Fruit fly (Drosophila melanogaster) whole organism, embryonic: ENCODE data around the gene Nup37.

Experiments
- Aef1 ChIP-seq: fragments of 200-800 bp; sonication (Bioruptor generic); IDR thresholded peaks from 3 replicates; pipeline ENCODE4 v1.3.6; 2022; ENCODE audit warnings: missing biosample characterization, missing genetic modification characterization
- Awh ChIP-seq: fragments of 200-800 bp; sonication (Bioruptor generic); IDR thresholded peaks from 2 replicates; pipeline ENCODE4, ENCODE4 v1.3.6; 2022; ENCODE audit warnings: missing biosample characterization, missing genetic modification characterization
- CG11696 ChIP-seq: fragments of 200-800 bp; sonication (Bioruptor generic); IDR thresholded peaks from 2 replicates; pipeline ENCODE4 v1.3.6; 2022; ENCODE audit warnings: missing biosample characterization, missing genetic modification characterization
- CG13296 ChIP-seq: fragments of 200-800 bp; sonication (Bioruptor generic); optimal IDR thresholded peaks from 3 replicates; lab custom pipeline; 2018; ENCODE audit warnings: missing biosample characterization, mild to moderate bottlenecking, missing genetic modification characterization
- CG14050 ChIP-seq: fragments of 200-800 bp; sonication (Bioruptor generic); IDR thresholded peaks from 3 replicates; pipeline ENCODE4 v1.3.6; 2022; ENCODE audit warnings: missing biosample characterization, missing genetic modification characterization
- CG15073 ChIP-seq: fragments of 200-800 bp; sonication (Bioruptor generic); optimal IDR thresholded peaks from 2 replicates; lab custom pipeline; 2016; ENCODE audit warnings: missing biosample characterization, missing genetic modification characterization
- CG1602 ChIP-seq: fragments of 200-800 bp; sonication (Bioruptor generic); optimal IDR thresholded peaks from 3 replicates; lab custom pipeline; 2016; ENCODE audit warnings: missing biosample characterization, missing genetic modification characterization
- CG1647 ChIP-seq: fragments of 200-800 bp; sonication (Bioruptor generic); optimal IDR thresholded peaks from 3 replicates; lab custom pipeline; 2016; ENCODE audit warnings: missing biosample characterization, missing genetic modification characterization
- CG17359 ChIP-seq: fragments of 200-800 bp; sonication (Bioruptor generic); optimal IDR thresholded peaks from 3 replicates; lab custom pipeline; 2018; ENCODE audit warnings: missing biosample characterization, mild to moderate bottlenecking, missing genetic modification characterization, moderate library complexity
- CG17829 ChIP-seq: fragments of 200-800 bp; optimal IDR thresholded peaks from 2 replicates; lab custom pipeline; 2019; ENCODE audit warnings: missing biosample characterization, mild to moderate bottlenecking, missing genetic modification characterization, moderate library complexity
- CG30431 ChIP-seq: fragments of 200-800 bp; sonication (Bioruptor generic); optimal IDR thresholded peaks from 2 replicates; lab custom pipeline; 2017; ENCODE audit warnings: missing biosample characterization, missing genetic modification characterization
- CG3407 ChIP-seq: fragments of 200-800 bp; sonication (Bioruptor generic); optimal IDR thresholded peaks from 2 replicates; lab custom pipeline; 2018; ENCODE audit warnings: missing biosample characterization, mild to moderate bottlenecking, missing genetic modification characterization
- CG42726 ChIP-seq: fragments of 200-800 bp; sonication (Bioruptor generic); IDR thresholded peaks from 2 replicates; pipeline ENCODE4 v1.3.6; 2022; ENCODE audit warnings: missing biosample characterization, missing genetic modification characterization; ENCODE audit not compliant: partially characterized antibody
- CG4360 ChIP-seq: fragments of 200-800 bp; sonication (Bioruptor generic); IDR thresholded peaks from 2 replicates; pipeline ENCODE4 v1.3.6; 2022; ENCODE audit warnings: missing biosample characterization, missing genetic modification characterization
- CG4424 ChIP-seq: fragments of 200-800 bp; sonication (Bioruptor generic); optimal IDR thresholded peaks from 3 replicates; lab custom pipeline; 2016; ENCODE audit warnings: missing biosample characterization, missing genetic modification characterization
- CG7556 ChIP-seq: fragments of 200-800 bp; sonication (Bioruptor generic); optimal IDR thresholded peaks from 2 replicates; lab custom pipeline; 2017; ENCODE audit warnings: missing biosample characterization, mild to moderate bottlenecking, missing genetic modification characterization
- CG7928 ChIP-seq: fragments of 200-800 bp; sonication (Bioruptor generic); optimal IDR thresholded peaks from 2 replicates; lab custom pipeline; 2017; ENCODE audit warnings: missing biosample characterization, mild to moderate bottlenecking, missing genetic modification characterization
- CG7963 ChIP-seq: fragments of 200-800 bp; sonication (Bioruptor generic); IDR thresholded peaks from 3 replicates; pipeline ENCODE4 v1.3.6; 2022; ENCODE audit warnings: missing biosample characterization, missing genetic modification characterization; ENCODE audit not compliant: partially characterized antibody
- CG8281 ChIP-seq: fragments of 200-800 bp; sonication (Bioruptor generic); optimal IDR thresholded peaks from 2 replicates; lab custom pipeline; 2018; ENCODE audit warnings: missing biosample characterization, mild to moderate bottlenecking, missing genetic modification characterization, moderate library complexity
- Dref ChIP-seq: fragments of 200-800 bp; sonication (Bioruptor generic); IDR thresholded peaks from 2 replicates; pipeline ENCODE4 v1.3.6; 2022; ENCODE audit warnings: missing biosample characterization, missing genetic modification characterization
- GATAe ChIP-seq: fragments of 200-800 bp; sonication (Bioruptor generic); conservative IDR thresholded peaks from 2 replicates; pipeline ENCODE4 v1.3.6; 2022; ENCODE audit warnings: missing biosample characterization, missing genetic modification characterization
- Hand ChIP-seq: fragments of 200-800 bp; sonication (Bioruptor generic); optimal IDR thresholded peaks from 2 replicates; lab custom pipeline; 2017; ENCODE audit warnings: mild to moderate bottlenecking, missing biosample characterization, missing genetic modification reagents, missing genetic modification characterization
- Hey ChIP-seq: fragments of 200-800 bp; sonication (Bioruptor generic); optimal IDR thresholded peaks from 3 replicates; lab custom pipeline; 2018; ENCODE audit warnings: missing biosample characterization, mild to moderate bottlenecking, missing genetic modification characterization
- MESR4 ChIP-seq: fragments of 200-800 bp; sonication (Bioruptor generic); optimal IDR thresholded peaks from 2 replicates; lab custom pipeline; 2018; ENCODE audit warnings: missing biosample characterization, mild to moderate bottlenecking, missing genetic modification characterization, moderate library complexity
- Mad ChIP-seq: fragments of 200-800 bp; sonication (Bioruptor generic); optimal IDR thresholded peaks from 2 replicates; lab custom pipeline; 2016; ENCODE audit warnings: missing biosample characterization, missing genetic modification characterization
- NFAT ChIP-seq: fragments of 200-800 bp; sonication (Bioruptor generic); IDR thresholded peaks from 2 replicates; pipeline ENCODE4 v1.3.6; 2022; ENCODE audit warnings: missing biosample characterization, missing genetic modification characterization
- Ravus ChIP-seq: fragments of 200-800 bp; sonication (Bioruptor generic); IDR thresholded peaks from 2 replicates; pipeline ENCODE4 v1.3.6; 2022; ENCODE audit warnings: missing biosample characterization, missing genetic modification characterization
- Sox102F ChIP-seq: fragments of 200-800 bp; sonication (Bioruptor generic); optimal IDR thresholded peaks from 2 replicates; lab custom pipeline; 2018; ENCODE audit warnings: missing biosample characterization, mild to moderate bottlenecking, missing genetic modification characterization, moderate library complexity
- Spps ChIP-seq: fragments of 200-800 bp; sonication (Bioruptor generic); optimal IDR thresholded peaks from 2 replicates; lab custom pipeline; 2018; ENCODE audit warnings: missing biosample characterization, mild to moderate bottlenecking, missing genetic modification characterization
- Stat92E ChIP-seq, 3 experiments: fragments of >200 bp in 2 of 3; fragments of 200-800 bp in 1 of 3; sonication (Bioruptor generic) in 1 of 3; optimal IDR thresholded peaks; 2 replicates each; lab custom pipeline; 2017 to 2019; ENCODE audit warnings: missing biosample characterization in 3 of 3, missing genetic modification characterization in 3 of 3, mild to moderate bottlenecking in 1 of 3, moderate library complexity in 1 of 3
- ap ChIP-seq: fragments of 200-800 bp; sonication (Bioruptor generic); IDR thresholded peaks from 2 replicates; pipeline ENCODE4 v1.3.6; 2022; ENCODE audit warnings: missing biosample characterization, missing genetic modification characterization
- bsh ChIP-seq, 2 experiments: fragments of 200-800 bp; sonication (Bioruptor generic); optimal IDR thresholded peaks; 2 replicates each; lab custom pipeline; 2017 to 2018; ENCODE audit warnings: mild to moderate bottlenecking in 2 of 2, missing biosample characterization in 2 of 2, missing genetic modification characterization in 2 of 2, moderate library complexity in 1 of 2
- cg ChIP-seq: fragments of 200-800 bp; sonication (Bioruptor generic); optimal IDR thresholded peaks from 3 replicates; lab custom pipeline; 2019; ENCODE audit warnings: missing biosample characterization, mild to moderate bottlenecking, missing genetic modification characterization, moderate library complexity
- crc ChIP-seq: fragments of 200-800 bp; sonication (Bioruptor generic); optimal IDR thresholded peaks from 2 replicates; lab custom pipeline; 2016; ENCODE audit warnings: missing biosample characterization, missing genetic modification characterization
- cwo ChIP-seq: fragments of 200-800 bp; sonication (Bioruptor generic); optimal IDR thresholded peaks from 3 replicates; lab custom pipeline; 2017; ENCODE audit warnings: missing biosample characterization, missing genetic modification characterization, mild to moderate bottlenecking, moderate library complexity, missing genetic modification reagents
- da ChIP-seq: fragments of 200-800 bp; sonication (Bioruptor generic); optimal IDR thresholded peaks from 2 replicates; lab custom pipeline; 2016; ENCODE audit warnings: missing biosample characterization, missing genetic modification characterization
- exex ChIP-seq: fragments of 200-800 bp; sonication (Bioruptor generic); optimal IDR thresholded peaks from 4 replicates; lab custom pipeline; 2018; ENCODE audit warnings: missing biosample characterization, mild to moderate bottlenecking, missing genetic modification characterization, moderate library complexity
- gce ChIP-seq: fragments of 200-800 bp; sonication (Bioruptor generic); IDR thresholded peaks from 3 replicates; pipeline ENCODE4 v1.3.6; 2022; ENCODE audit warnings: missing biosample characterization, missing genetic modification characterization
- gcm2 ChIP-seq: fragments of 200-800 bp; sonication (Bioruptor generic); optimal IDR thresholded peaks from 2 replicates; lab custom pipeline; 2016; ENCODE audit warnings: missing biosample characterization, missing genetic modification characterization
- gem ChIP-seq: fragments of 200-800 bp; sonication (Bioruptor generic); optimal IDR thresholded peaks from 2 replicates; lab custom pipeline; 2019; ENCODE audit warnings: missing biosample characterization, mild to moderate bottlenecking, missing genetic modification characterization, moderate library complexity
- gsb ChIP-seq: fragments of 200-800 bp; sonication (Bioruptor generic); IDR thresholded peaks from 2 replicates; pipeline ENCODE4 v1.3.6; 2022; ENCODE audit warnings: missing biosample characterization, missing genetic modification characterization
- jumu ChIP-seq: fragments of 200-800 bp; sonication (Bioruptor generic); optimal IDR thresholded peaks from 3 replicates; lab custom pipeline; 2016; ENCODE audit warnings: missing biosample characterization, missing genetic modification characterization
- ken ChIP-seq: fragments of 200-800 bp; sonication (Bioruptor generic); IDR thresholded peaks from 3 replicates; pipeline ENCODE4 v1.3.6; 2022; ENCODE audit warnings: missing biosample characterization, missing genetic modification characterization
- lola ChIP-seq, 3 experiments: fragments of >200 bp in 2 of 3; fragments of 200-800 bp in 1 of 3; sonication (Bioruptor generic) in 1 of 3; optimal IDR thresholded peaks; 2 replicates each; lab custom pipeline; 2017 to 2019; ENCODE audit warnings: missing biosample characterization in 3 of 3, missing genetic modification characterization in 3 of 3, mild to moderate bottlenecking in 1 of 3, moderate library complexity in 1 of 3
- luna ChIP-seq: fragments of 200-800 bp; sonication (Bioruptor generic); optimal IDR thresholded peaks from 2 replicates; lab custom pipeline; 2016; ENCODE audit warnings: missing biosample characterization, missing genetic modification characterization
- oc ChIP-seq: fragments of 200-800 bp; sonication (Bioruptor generic); optimal IDR thresholded peaks from 2 replicates; lab custom pipeline; 2018; ENCODE audit warnings: missing biosample characterization, mild to moderate bottlenecking, missing genetic modification characterization, moderate library complexity
- peb ChIP-seq: fragments of 200-800 bp; sonication (Bioruptor generic); IDR thresholded peaks from 2 replicates; pipeline ENCODE4 v1.3.6; 2022; ENCODE audit warnings: missing biosample characterization, missing genetic modification characterization
- pho ChIP-seq: fragments of 200-800 bp; sonication (Bioruptor generic); optimal IDR thresholded peaks from 2 replicates; lab custom pipeline; 2016; ENCODE audit warnings: missing biosample characterization, missing genetic modification characterization
- slp2 ChIP-seq: fragments of 200-800 bp; sonication (Bioruptor generic); optimal IDR thresholded peaks from 2 replicates; lab custom pipeline; 2016; ENCODE audit warnings: missing biosample characterization, missing genetic modification characterization
- sob ChIP-seq: fragments of 200-800 bp; sonication (Bioruptor generic); IDR thresholded peaks from 2 replicates; pipeline ENCODE4 v1.3.6; 2022; ENCODE audit warnings: missing biosample characterization, missing genetic modification characterization
- trh ChIP-seq: fragments of 200-800 bp; sonication (Bioruptor generic); optimal IDR thresholded peaks from 2 replicates; lab custom pipeline; 2016; ENCODE audit warnings: missing biosample characterization, missing genetic modification characterization

Gene Nup37

DNA sequence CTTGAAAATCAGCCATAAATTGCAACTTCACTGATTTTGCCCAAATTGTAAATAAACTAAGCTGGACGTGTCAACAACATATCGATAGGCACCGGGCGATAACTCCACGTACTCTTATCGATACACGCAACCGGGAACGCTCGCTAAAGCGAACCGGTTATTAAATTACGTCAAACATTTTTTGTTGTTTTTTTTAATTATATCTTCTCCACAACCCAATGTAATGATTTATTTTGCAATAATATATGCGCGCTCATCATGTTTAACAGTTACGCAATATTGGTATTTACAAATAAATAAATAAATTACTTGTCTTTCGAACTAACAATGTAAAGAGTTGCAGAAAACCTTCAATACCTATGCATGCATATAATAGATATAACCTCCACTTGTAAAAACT is 32.3 kb upstream of the Nup37 start, which contains the start of gene Saysd1 (continued):
- TF ChIP-seq CG1647 (GFP tag; lab: Kevin White, UChicago) (no peak), cwo (GFP tag; lab: Kevin White, UChicago) (no peak), bsh (GFP tag; optimal IDR thresholded peaks at IDR 0.05; lab: Kevin White, UChicago) (no peak), CG11696 (GFP tag; lab: Robert Waterston, UW) (no peak), CG42726 (GFP tag; lab: Robert Waterston, UW) (peak; percentile 29; the same call in 1 of the 2 replicates), Mad (no peak), NFAT (GFP tag; lab: Robert Waterston, UW) (peak; percentile 47; the same call in 1 of the 2 replicates), CG8281 (tag; lab: Kevin White, UChicago) (no peak), pho (GFP tag; lab: Kevin White, UChicago) (no peak), Awh (peak; percentile 28; the same call in 1 of the 2 replicates), gem (tag; lab: Kevin White, UChicago) (no peak), CG7928 (no peak), Sox102F (no peak), CG1602 (no peak), Stat92E (GFP tag; optimal IDR thresholded peaks at IDR 0.05; lab: Kevin White, UChicago) (no peak), jumu (GFP tag; lab: Kevin White, UChicago) (peak; percentile 16), CG4424 (GFP tag; lab: Kevin White, UChicago) (peak; percentile 41), crc (GFP tag; lab: Kevin White, UChicago) (no peak), gcm2 (GFP tag; lab: Kevin White, UChicago) (no peak), Hand (GFP tag; lab: Kevin White, UChicago) (no peak), trh (no peak), MESR4 (GFP tag; lab: Kevin White, UChicago) (peak; percentile 32), peb (GFP tag; lab: Robert Waterston, UW) (no peak), CG7963 (peak; percentile 90), luna (no peak), da (no peak), sob (peak; percentile 62), Spps (tag; lab: Kevin White, UChicago) (no peak), CG30431 (GFP tag; lab: Kevin White, UChicago) (no peak), slp2 (GFP tag; lab: Kevin White, UChicago) (no peak), CG14050 (GFP tag; lab: Robert Waterston, UW) (no peak), ap (GFP tag; lab: Robert Waterston, UW) (no peak), CG17829 (tag; lab: Kevin White, UChicago) (no peak), gsb (GFP tag; lab: Robert Waterston, UW) (no peak), CG15073 (no peak), oc (no peak), CG17359 (tag; lab: Kevin White, UChicago) (peak; percentile 45), CG4360 (GFP tag; lab: Robert Waterston, UW) (peak; percentile 53; the same call in 1 of the 2 replicates), GATAe (GFP tag; lab: Robert Waterston, UW) (no peak), lola (GFP tag; optimal IDR thresholded peaks at IDR 0.05; lab: Kevin White, UChicago) (no peak), cg (GFP tag; lab: Kevin White, UChicago) (no peak), CG13296 (GFP tag; lab: Kevin White, UChicago) (no peak), CG7556 (GFP tag; lab: Kevin White, UChicago) (no peak), ken (no peak), CG3407 (GFP tag; lab: Kevin White, UChicago) (no peak), Dref (GFP tag; lab: Robert Waterston, UW) (peak; percentile 92), Aef1 (GFP tag; lab: Robert Waterston, UW) (peak; percentile 19; the same call in 1 of the 3 replicates), exex (tag; lab: Kevin White, UChicago) (peak; percentile 9), gce (GFP tag; lab: Robert Waterston, UW) (peak; percentile 32; the same call in 1 of the 3 replicates), Hey (tag; lab: Kevin White, UChicago) (no peak), Ravus (GFP tag; lab: Robert Waterston, UW) (no peak)
